Fruit fly (Drosophila melanogaster) whole organism, embryonic: ENCODE data around the gene witty.

ENCODE experiments used
- Antp ChIP-seq: fragments of 200-800 bp; sonication (Bioruptor generic); optimal IDR thresholded peaks from 3 replicates; lab custom pipeline; 2016; ENCODE audit warnings: missing biosample characterization, missing genetic modification characterization
- CG11504 ChIP-seq: fragments of 200-800 bp; sonication (Bioruptor generic); optimal IDR thresholded peaks from 3 replicates; lab custom pipeline; 2019; ENCODE audit warnings: missing biosample characterization, mild to moderate bottlenecking, missing genetic modification characterization, moderate library complexity
- CG12071 ChIP-seq: fragments of 200-800 bp; sonication (Bioruptor generic); optimal IDR thresholded peaks from 3 replicates; lab custom pipeline; 2018; ENCODE audit warnings: missing biosample characterization, mild to moderate bottlenecking, missing genetic modification characterization
- CG12299 ChIP-seq: fragments of 200-800 bp; sonication (Bioruptor generic); optimal IDR thresholded peaks from 2 replicates; lab custom pipeline; 2018; ENCODE audit warnings: missing biosample characterization, mild to moderate bottlenecking, missing genetic modification characterization
- CG12659 ChIP-seq: fragments of 200-800 bp; sonication (Bioruptor generic); optimal IDR thresholded peaks from 3 replicates; lab custom pipeline; 2017; ENCODE audit warnings: mild to moderate bottlenecking, missing biosample characterization, missing genetic modification reagents, missing genetic modification characterization
- CG12744 ChIP-seq: fragments of 200-800 bp; sonication (Bioruptor generic); optimal IDR thresholded peaks from 2 replicates; lab custom pipeline; 2016; ENCODE audit warnings: missing biosample characterization, missing genetic modification characterization
- CG13123 ChIP-seq: fragments of 200-800 bp; sonication (Bioruptor generic); optimal IDR thresholded peaks from 2 replicates; lab custom pipeline; 2016; ENCODE audit warnings: missing biosample characterization, missing genetic modification characterization
- CG13287 ChIP-seq: fragments of 200-800 bp; sonication (Bioruptor generic); IDR thresholded peaks from 2 replicates; pipeline ENCODE4 v1.3.6; 2022; ENCODE audit warnings: missing biosample characterization, missing genetic modification characterization; ENCODE audit not compliant: partially characterized antibody
- CG17385 ChIP-seq: fragments of 200-800 bp; sonication (Bioruptor generic); optimal IDR thresholded peaks from 3 replicates; lab custom pipeline; 2018; ENCODE audit warnings: missing biosample characterization, mild to moderate bottlenecking, missing genetic modification characterization
- CG3726 ChIP-seq: fragments of 200-800 bp; sonication (Bioruptor generic); IDR thresholded peaks from 3 replicates; pipeline ENCODE4, ENCODE4 v1.3.6; 2022; ENCODE audit warnings: missing biosample characterization, missing genetic modification characterization
- CG3847 ChIP-seq: fragments of 200-800 bp; sonication (Bioruptor generic); IDR thresholded peaks from 2 replicates; pipeline ENCODE4 v1.3.6; 2022; ENCODE audit warnings: missing biosample characterization, missing genetic modification characterization
- CG6689 ChIP-seq: fragments of 200-800 bp; sonication (Bioruptor generic); IDR thresholded peaks from 2 replicates; pipeline ENCODE4 v1.3.6; 2022; ENCODE audit warnings: missing biosample characterization, missing genetic modification characterization
- CG7271 ChIP-seq: fragments of 200-800 bp; sonication (Bioruptor generic); optimal IDR thresholded peaks from 2 replicates; lab custom pipeline; 2018; ENCODE audit warnings: missing biosample characterization, mild to moderate bottlenecking, missing genetic modification characterization, moderate library complexity
- CG7372 ChIP-seq: fragments of 200-800 bp; sonication (Bioruptor generic); IDR thresholded peaks from 2 replicates; pipeline ENCODE4 v1.3.6; 2022; ENCODE audit warnings: missing biosample characterization, missing genetic modification characterization
- CG7745 ChIP-seq: fragments of 200-800 bp; sonication (Bioruptor generic); optimal IDR thresholded peaks from 2 replicates; lab custom pipeline; 2018; ENCODE audit warnings: missing biosample characterization, mild to moderate bottlenecking, missing genetic modification characterization, moderate library complexity
- CG8924 ChIP-seq: fragments of 200-800 bp; optimal IDR thresholded peaks from 3 replicates; lab custom pipeline; 2019; ENCODE audit warnings: missing biosample characterization, mild to moderate bottlenecking, missing genetic modification characterization, moderate library complexity
- CG9727 ChIP-seq: fragments of 200-800 bp; sonication (Bioruptor generic); optimal IDR thresholded peaks from 3 replicates; lab custom pipeline; 2017; ENCODE audit warnings: missing biosample characterization, mild to moderate bottlenecking, missing genetic modification characterization
- CG9797 ChIP-seq: fragments of 200-800 bp; sonication (Bioruptor generic); optimal IDR thresholded peaks from 3 replicates; lab custom pipeline; 2018; ENCODE audit warnings: missing biosample characterization, mild to moderate bottlenecking, missing genetic modification characterization
- Camta ChIP-seq: fragments of 200-800 bp; sonication (Bioruptor generic); optimal IDR thresholded peaks from 2 replicates; lab custom pipeline; 2016; ENCODE audit warnings: missing biosample characterization, missing genetic modification characterization
- Dbx ChIP-seq: fragments of 200-800 bp; sonication (Bioruptor generic); IDR thresholded peaks from 3 replicates; pipeline ENCODE4 v1.3.6; 2022; ENCODE audit warnings: missing biosample characterization, missing genetic modification characterization
- E2f2 ChIP-seq: fragments of 200-800 bp; sonication (Bioruptor generic); IDR thresholded peaks from 2 replicates; pipeline ENCODE4 v1.3.6; 2022; ENCODE audit warnings: missing biosample characterization, missing genetic modification characterization
- Hmr ChIP-seq: fragments of 200-800 bp; sonication (Bioruptor generic); optimal IDR thresholded peaks from 3 replicates; lab custom pipeline; 2017; ENCODE audit warnings: mild to moderate bottlenecking, missing biosample characterization, missing genetic modification reagents, missing genetic modification characterization
- Hr39 ChIP-seq: fragments of >200 bp; optimal IDR thresholded peaks from 2 replicates; lab custom pipeline; 2017
- Max ChIP-seq: fragments of 200-800 bp; sonication (Bioruptor generic); optimal IDR thresholded peaks from 2 replicates; lab custom pipeline; 2016; ENCODE audit warnings: missing biosample characterization, mild to moderate bottlenecking, missing genetic modification characterization
- Mrtf ChIP-seq: fragments of 200-800 bp; sonication (Bioruptor generic); IDR thresholded peaks from 3 replicates; pipeline ENCODE4 v1.3.6; 2022; ENCODE audit warnings: missing biosample characterization, missing genetic modification characterization
- Myb ChIP-seq: fragments of 200-800 bp; sonication (Bioruptor generic); optimal IDR thresholded peaks from 2 replicates; lab custom pipeline; 2016; ENCODE audit warnings: missing biosample characterization, missing genetic modification characterization
- Nf-YA ChIP-seq: fragments of 200-800 bp; sonication (Bioruptor generic); IDR thresholded peaks from 2 replicates; pipeline ENCODE4 v1.3.6; 2022; ENCODE audit warnings: missing biosample characterization, missing genetic modification characterization
- Rfx ChIP-seq: fragments of 200-800 bp; sonication (Bioruptor generic); IDR thresholded peaks from 2 replicates; pipeline ENCODE4 v1.3.6; 2022; ENCODE audit warnings: missing biosample characterization, missing genetic modification characterization
- Sry-β ChIP-seq: fragments of 200-800 bp; sonication (Bioruptor generic); optimal IDR thresholded peaks from 2 replicates; lab custom pipeline; 2018; ENCODE audit warnings: missing biosample characterization, mild to moderate bottlenecking, missing genetic modification characterization, moderate library complexity
- Vsx1 ChIP-seq: fragments of 200-800 bp; sonication (Bioruptor generic); optimal IDR thresholded peaks from 2 replicates; lab custom pipeline; 2017; ENCODE audit warnings: missing biosample characterization, mild to moderate bottlenecking, missing genetic modification characterization, missing genetic modification reagents
- aop ChIP-seq: fragments of 200-800 bp; sonication (Bioruptor generic); IDR thresholded peaks from 2 replicates; pipeline ENCODE4 v1.3.6; 2022; ENCODE audit warnings: missing biosample characterization, missing genetic modification characterization
- ara ChIP-seq: fragments of 200-800 bp; sonication (Bioruptor generic); IDR thresholded peaks from 2 replicates; pipeline ENCODE4 v1.3.6; 2022; ENCODE audit warnings: missing biosample characterization, missing genetic modification characterization
- bbx ChIP-seq: fragments of 200-800 bp; sonication (Bioruptor generic); IDR thresholded peaks from 2 replicates; pipeline ENCODE4 v1.3.6; 2022; ENCODE audit warnings: missing biosample characterization, missing genetic modification characterization; ENCODE audit not compliant: partially characterized antibody
- cwo ChIP-seq: fragments of 200-800 bp; sonication (Bioruptor generic); optimal IDR thresholded peaks from 3 replicates; lab custom pipeline; 2017; ENCODE audit warnings: missing biosample characterization, missing genetic modification characterization, mild to moderate bottlenecking, moderate library complexity, missing genetic modification reagents
- dm ChIP-seq: fragments of 200-800 bp; sonication (Bioruptor generic); optimal IDR thresholded peaks from 3 replicates; lab custom pipeline; 2016; ENCODE audit warnings: missing biosample characterization, missing genetic modification characterization
- fru ChIP-seq: fragments of >200 bp; optimal IDR thresholded peaks from 2 replicates; lab custom pipeline; 2017
- gcm ChIP-seq: fragments of 200-800 bp; sonication (Bioruptor generic); optimal IDR thresholded peaks from 2 replicates; lab custom pipeline; 2019; ENCODE audit warnings: missing biosample characterization, mild to moderate bottlenecking, missing genetic modification characterization, moderate library complexity
- grau ChIP-seq: fragments of 200-800 bp; optimal IDR thresholded peaks from 3 replicates; lab custom pipeline; 2019; ENCODE audit warnings: missing biosample characterization, mild to moderate bottlenecking, missing genetic modification characterization, moderate library complexity
- pnt ChIP-seq: fragments of 200-800 bp; sonication (Bioruptor generic); optimal IDR thresholded peaks from 3 replicates; lab custom pipeline; 2016; ENCODE audit warnings: missing biosample characterization, missing genetic modification characterization
- prd ChIP-seq, 3 experiments: fragments of >200 bp in 2 of 3; fragments of 200-800 bp in 1 of 3; sonication (Bioruptor generic) in 1 of 3; optimal IDR thresholded peaks in 2 of 3; IDR thresholded peaks in 1 of 3; 2 replicates in 2 of 3; 3 replicates in 1 of 3; pipeline versions ENCODE4 v1.3.6 to Lab custom; 2017 to 2022; ENCODE audit warnings: missing biosample characterization in 1 of 3, missing genetic modification characterization in 1 of 3
- pros ChIP-seq: fragments of 200-800 bp; sonication (Bioruptor generic); optimal IDR thresholded peaks from 3 replicates; lab custom pipeline; 2019; ENCODE audit warnings: missing biosample characterization, mild to moderate bottlenecking, missing genetic modification characterization, moderate library complexity
- sc ChIP-seq, 3 experiments: fragments of >200 bp in 2 of 3; fragments of 200-800 bp in 1 of 3; sonication (Bioruptor generic) in 1 of 3; optimal IDR thresholded peaks; 2 replicates in 2 of 3; 3 replicates in 1 of 3; lab custom pipeline; 2017; ENCODE audit warnings: mild to moderate bottlenecking in 1 of 3, missing biosample characterization in 1 of 3, missing genetic modification characterization in 1 of 3, missing genetic modification reagents in 1 of 3
- seq ChIP-seq: fragments of 200-800 bp; sonication (Bioruptor generic); IDR thresholded peaks from 2 replicates; pipeline ENCODE4 v1.3.6; 2022; ENCODE audit warnings: missing biosample characterization, missing genetic modification characterization
- slp2 ChIP-seq: fragments of 200-800 bp; sonication (Bioruptor generic); optimal IDR thresholded peaks from 2 replicates; lab custom pipeline; 2016; ENCODE audit warnings: missing biosample characterization, missing genetic modification characterization
- so ChIP-seq: fragments of 200-800 bp; sonication (Bioruptor generic); IDR thresholded peaks from 3 replicates; pipeline ENCODE4 v1.3.6; 2022; ENCODE audit warnings: missing biosample characterization, missing genetic modification characterization
- stc ChIP-seq: fragments of 200-800 bp; sonication (Bioruptor generic); IDR thresholded peaks from 2 replicates; pipeline ENCODE4 v1.3.6; 2022; ENCODE audit warnings: missing biosample characterization, missing genetic modification characterization
- ttk ChIP-seq: fragments of 200-800 bp; sonication (Bioruptor generic); IDR thresholded peaks from 2 replicates; pipeline ENCODE4 v2.1.2; 2022; ENCODE audit warnings: missing biosample characterization, missing genetic modification characterization
- twi ChIP-seq: fragments of 200-800 bp; optimal IDR thresholded peaks from 2 replicates; lab custom pipeline; 2019; ENCODE audit warnings: missing biosample characterization, mild to moderate bottlenecking, missing genetic modification characterization, moderate library complexity
- zen ChIP-seq: fragments of 200-800 bp; sonication (Bioruptor generic); optimal IDR thresholded peaks from 3 replicates; lab custom pipeline; 2018; ENCODE audit warnings: missing biosample characterization, mild to moderate bottlenecking, missing genetic modification characterization, moderate library complexity
- zfh1 ChIP-seq: fragments of 200-800 bp; sonication (Bioruptor generic); IDR thresholded peaks from 3 replicates; pipeline ENCODE4 v1.3.6; 2022; ENCODE audit warnings: missing biosample characterization, missing genetic modification characterization
- zfh2 ChIP-seq: fragments of 200-800 bp; sonication (Bioruptor generic); optimal IDR thresholded peaks from 2 replicates; lab custom pipeline; 2016; ENCODE audit warnings: missing biosample characterization, missing genetic modification characterization

Gene witty

DNA sequence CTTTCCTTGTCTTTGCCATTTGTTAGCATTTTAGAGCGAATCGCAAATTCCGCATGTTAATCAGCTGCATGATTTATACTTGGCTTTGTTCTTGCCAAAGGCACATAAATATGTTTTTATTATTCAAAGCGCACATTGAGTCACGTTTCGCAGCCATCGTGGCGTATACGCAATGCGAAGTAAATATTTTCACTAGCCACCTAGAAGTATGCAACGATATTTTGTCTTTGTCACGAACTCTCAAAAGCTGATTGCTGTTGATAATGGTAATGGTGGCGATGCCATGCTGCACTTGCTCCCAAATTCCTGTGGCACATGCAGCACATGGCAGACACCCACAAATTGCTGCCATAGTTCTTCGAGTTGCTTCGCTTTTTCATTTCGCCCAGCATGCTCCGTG is 3.4 kb upstream of the witty start (continued):
- TF ChIP-seq prd (optimal IDR thresholded peaks at IDR 0.05; lab: Kevin White, UChicago) (no peak), prd (GFP tag; IDR thresholded peaks at IDR 0.05; lab: Robert Waterston, UW) (0 out of 3 replicates have a peak, but pooled peaks have one; percentile 36), Antp (no peak), CG6689 (GFP tag; lab: Robert Waterston, UW) (0 out of 2 replicates have a peak, but pooled peaks have one; percentile 18), zen (tag; lab: Kevin White, UChicago) (no peak), bbx (GFP tag; lab: Robert Waterston, UW) (no peak), CG3847 (GFP tag; lab: Robert Waterston, UW) (no peak), aop (GFP tag; lab: Robert Waterston, UW) (no peak), slp2 (GFP tag; lab: Kevin White, UChicago) (no peak), Max (GFP tag; lab: Kevin White, UChicago) (no peak), CG11504 (no peak), Dbx (GFP tag; lab: Robert Waterston, UW) (no peak), Myb (GFP tag; lab: Kevin White, UChicago) (no peak), CG3726 (GFP tag; lab: Robert Waterston, UW) (no peak), Mrtf (GFP tag; lab: Robert Waterston, UW) (0 out of 3 replicates have a peak, but pooled peaks have one; percentile 19), Sry-β (no peak), dm (no peak), Nf-YA (GFP tag; lab: Robert Waterston, UW) (no peak), twi (no peak), seq (GFP tag; lab: Robert Waterston, UW) (no peak), pnt (GFP tag; lab: Kevin White, UChicago) (no peak), ttk (no peak), CG12299 (tag; lab: Kevin White, UChicago) (no peak), cwo (GFP tag; lab: Kevin White, UChicago) (peak; percentile 10), CG9727 (GFP tag; lab: Kevin White, UChicago) (no peak), CG13123 (GFP tag; lab: Kevin White, UChicago) (no peak), sc (optimal IDR thresholded peaks at IDR 0.05; lab: Kevin White, UChicago) (no peak), sc (GFP tag; optimal IDR thresholded peaks at IDR 0.05; lab: Kevin White, UChicago) (no peak), CG7372 (peak; percentile 99), CG7271 (no peak), Camta (no peak), gcm (GFP tag; lab: Kevin White, UChicago) (no peak), so (GFP tag; lab: Robert Waterston, UW) (no peak), grau (tag; lab: Kevin White, UChicago) (no peak), Hr39 (no peak), CG8924 (tag; lab: Kevin White, UChicago) (no peak), CG12659 (GFP tag; lab: Kevin White, UChicago) (no peak), CG13287 (GFP tag; lab: Robert Waterston, UW) (peak; percentile 30; the same call in 1 of the 2 replicates), CG12071 (GFP tag; lab: Kevin White, UChicago) (no peak), zfh1 (GFP tag; lab: Robert Waterston, UW) (peak; percentile 63; the same call in 2 of the 3 replicates), fru (no peak), CG7745 (tag; lab: Kevin White, UChicago) (no peak), Vsx1 (GFP tag; lab: Kevin White, UChicago) (no peak), Rfx (no peak), Hmr (GFP tag; lab: Kevin White, UChicago) (no peak), E2f2 (GFP tag; lab: Robert Waterston, UW) (no peak), CG12744 (GFP tag; lab: Kevin White, UChicago) (peak; percentile 31), ara (peak; percentile 14; the same call in 1 of the 2 replicates), stc (GFP tag; lab: Robert Waterston, UW) (0 out of 2 replicates have a peak, but pooled peaks have one; percentile 15), CG17385 (GFP tag; lab: Kevin White, UChicago) (no peak), pros (GFP tag; lab: Kevin White, UChicago) (no peak), CG9797 (GFP tag; lab: Kevin White, UChicago) (no peak), zfh2 (GFP tag; lab: Kevin White, UChicago) (no peak)
